Fruit fly (Drosophila melanogaster) whole organism, pupa: ENCODE results near the gene Targ3.

Source experiments
- CG12605 ChIP-seq: fragments of 200-800 bp; sonication (Bioruptor generic); IDR thresholded peaks from 2 replicates; pipeline ENCODE4 v1.3.6; 2022; ENCODE audit warnings: missing biosample characterization, missing genetic modification characterization
- CG14655 ChIP-seq: fragments of 200-800 bp; sonication (Bioruptor generic); optimal IDR thresholded peaks from 3 replicates; lab custom pipeline; 2017; ENCODE audit warnings: mild to moderate bottlenecking, missing biosample characterization, missing genetic modification reagents, missing genetic modification characterization
- CG15710 ChIP-seq: fragments of 200-800 bp; sonication (Bioruptor generic); optimal IDR thresholded peaks from 2 replicates; lab custom pipeline; 2018; ENCODE audit warnings: missing biosample characterization, mild to moderate bottlenecking, missing genetic modification characterization, moderate library complexity
- CG8159 ChIP-seq: fragments of 200-800 bp; sonication (Bioruptor generic); optimal IDR thresholded peaks from 3 replicates; lab custom pipeline; 2018; ENCODE audit warnings: missing biosample characterization, mild to moderate bottlenecking, missing genetic modification characterization, moderate library complexity
- CG9948 ChIP-seq: fragments of 200-800 bp; sonication (Bioruptor generic); optimal IDR thresholded peaks from 2 replicates; lab custom pipeline; 2018; ENCODE audit warnings: missing biosample characterization, mild to moderate bottlenecking, missing genetic modification characterization, moderate library complexity
- D1 ChIP-seq: fragments of 200-800 bp; sonication (Bioruptor generic); optimal IDR thresholded peaks from 2 replicates; lab custom pipeline; 2018; ENCODE audit warnings: missing biosample characterization, mild to moderate bottlenecking, missing genetic modification characterization, moderate library complexity
- Ets98B ChIP-seq: fragments of 200-800 bp; sonication (Bioruptor generic); IDR thresholded peaks from 2 replicates; pipeline ENCODE4 v1.3.6; 2022; ENCODE audit warnings: missing biosample characterization, missing genetic modification characterization
- Pif1B ChIP-seq: fragments of 200-800 bp; sonication (Bioruptor generic); optimal IDR thresholded peaks from 3 replicates; lab custom pipeline; 2016; ENCODE audit warnings: missing biosample characterization, missing genetic modification characterization
- Snoo ChIP-seq: fragments of 200-800 bp; sonication (Bioruptor generic); optimal IDR thresholded peaks from 3 replicates; lab custom pipeline; 2017; ENCODE audit warnings: missing biosample characterization, mild to moderate bottlenecking, missing genetic modification characterization, inconsistent platforms

- TF ChIP-seq CG12605: no peak
- no peak for TF ChIP-seq Ets98B (GFP tag; lab: Robert Waterston, UW)
- TF ChIP-seq Snoo (tag; lab: Kevin White, UChicago): no peak
- no peak for TF ChIP-seq D1 (tag; lab: Kevin White, UChicago)
- no peak for TF ChIP-seq CG9948 (tag; lab: Kevin White, UChicago)
- no peak for TF ChIP-seq Pif1B (GFP tag; lab: Kevin White, UChicago)
- TF ChIP-seq CG15710 (tag; lab: Kevin White, UChicago): no peak
- no peak for TF ChIP-seq CG14655
- no peak for TF ChIP-seq CG8159
These were observed 22.5 kb downstream of the Targ3 start for dm6 chr3L:21219160-21219559.
